Worm (Caenorhabditis elegans): ENCODE results near the gene sre-44.

DNA sequence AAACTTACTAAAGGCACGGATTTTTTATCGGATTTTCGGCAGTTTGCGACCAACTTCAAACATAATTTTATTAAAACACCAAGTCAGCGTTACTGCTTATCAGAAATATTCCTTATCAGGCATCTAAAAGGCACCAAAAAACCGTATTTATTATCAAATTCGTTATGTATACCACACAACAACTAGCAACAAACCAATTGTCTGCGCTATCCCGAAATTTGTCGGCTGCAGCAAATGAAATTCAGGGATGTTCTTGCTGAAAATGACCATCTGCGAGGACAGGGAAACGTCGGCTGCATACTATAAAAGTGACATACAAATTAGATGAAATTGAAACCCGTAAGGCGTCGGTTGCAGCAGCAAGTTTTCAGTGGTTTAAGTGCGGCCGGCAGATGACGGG, 48.6 kb downstream of the sre-44 start:
- no peak for TF ChIP-seq npax-4 (tag; optimal IDR thresholded peaks at IDR 0.05)
- no peak for TF ChIP-seq madf-2 (tag; optimal IDR thresholded peaks at IDR 0.05)
- no peak for TF ChIP-seq fkh-6 (tag; optimal IDR thresholded peaks at IDR 0.05)
